Worm (Caenorhabditis elegans): ENCODE results near the gene oac-49.

DNA sequence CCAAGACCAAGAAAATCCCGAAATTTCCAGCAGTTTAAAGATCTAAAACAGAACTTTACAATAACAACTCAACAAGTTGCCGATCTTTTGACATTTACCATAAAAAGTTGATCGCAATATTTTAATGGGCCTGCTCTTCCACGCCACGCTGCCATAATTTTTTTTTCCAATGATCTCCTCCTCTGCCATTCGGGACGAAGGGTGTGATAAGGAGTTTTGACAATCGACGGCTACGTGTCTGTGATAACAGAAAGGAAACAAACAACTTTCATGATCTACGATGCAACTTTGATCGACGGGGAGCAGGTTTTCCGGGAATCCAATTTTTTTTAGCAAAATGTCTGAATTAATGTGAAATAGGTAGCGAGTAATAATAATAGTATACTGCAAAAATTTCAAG is 10.9 kb upstream of the oac-49 start:
- TF ChIP-seq sptf-1 (tag; optimal IDR thresholded peaks at IDR 0.05): no peak
- no peak for TF ChIP-seq M03D4.4 (tag; optimal IDR thresholded peaks at IDR 0.05)
- no peak for TF ChIP-seq ceh-39 (tag; optimal IDR thresholded peaks at IDR 0.05)
- TF ChIP-seq nhr-237 (tag; optimal IDR thresholded peaks at IDR 0.05): no peak
- no peak for TF ChIP-seq unc-39 (tag; optimal IDR thresholded peaks at IDR 0.05)
- TF ChIP-seq drap-1 (GFP tag; optimal IDR thresholded peaks at IDR 0.05): no peak
- TF ChIP-seq sem-2 (GFP tag; optimal IDR thresholded peaks at IDR 0.05): no peak
- no peak for TF ChIP-seq ztf-11 (tag; optimal IDR thresholded peaks at IDR 0.05)
- no peak for TF ChIP-seq mep-1 (tag; optimal IDR thresholded peaks at IDR 0.05)
- TF ChIP-seq unc-62 (GFP tag; optimal IDR thresholded peaks at IDR 0.05): no peak
- TF ChIP-seq lsy-2 (tag; optimal IDR thresholded peaks at IDR 0.05): no peak
- TF ChIP-seq blmp-1 (tag; optimal IDR thresholded peaks at IDR 0.05): no peak
- TF ChIP-seq nhr-12 (tag; optimal IDR thresholded peaks at IDR 0.05): no peak

All from whole organism, mixed stage, embryonic.